Fruit fly (Drosophila melanogaster): ENCODE measurements around the gene CG15357.

dm6 chr2L:1970312-1970929, 24.9 kb upstream of the CG15357 start, which contains the start of gene erm:
- TF ChIP-seq CG16813 (GFP tag; IDR thresholded peaks at IDR 0.05; ENCODE audit: partially characterized antibody), result no peak
- TF ChIP-seq CG9609 (GFP tag; optimal IDR thresholded peaks at IDR 0.05), result no peak
- TF ChIP-seq CG3995 (GFP tag; optimal IDR thresholded peaks at IDR 0.05), result no peak
- TF ChIP-seq Hmx (GFP tag; optimal IDR thresholded peaks at IDR 0.05), result no peak
- no peak for TF ChIP-seq lbe (GFP tag; optimal IDR thresholded peaks at IDR 0.05)
- no peak for TF ChIP-seq CG2129 (GFP tag; IDR thresholded peaks at IDR 0.05; ENCODE audit: partially characterized antibody)
- TF ChIP-seq al (GFP tag; IDR thresholded peaks at IDR 0.05), result no peak
- no peak for TF ChIP-seq sens-2 (GFP tag; IDR thresholded peaks at IDR 0.05)
- no peak for TF ChIP-seq CG8765 (GFP tag; IDR thresholded peaks at IDR 0.05)
- no peak for TF ChIP-seq dan (GFP tag; IDR thresholded peaks at IDR 0.05)
